Fruit fly (Drosophila melanogaster): ENCODE results near the gene CG14105.

DNA sequence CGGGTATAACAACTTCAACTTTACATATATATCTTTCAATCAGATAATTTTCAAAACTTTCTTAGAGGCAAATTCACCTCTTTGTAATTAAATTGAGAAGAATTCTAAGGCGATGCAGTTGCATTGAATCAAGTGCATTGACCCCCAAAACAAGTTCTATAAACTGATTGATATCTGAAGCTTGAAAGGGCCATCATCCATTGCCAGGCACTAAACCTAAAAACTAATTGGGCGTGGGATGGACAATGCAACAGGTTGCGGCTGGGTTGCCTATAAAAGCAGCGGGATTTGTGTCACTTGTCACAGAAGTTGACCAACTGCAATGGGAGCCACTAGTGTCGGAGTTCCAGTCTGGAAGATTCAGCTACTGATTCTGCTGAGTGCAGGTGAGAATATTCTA lies 42.0 kb downstream of the CG14105 start, which contains the start of gene CG14110:
- TF ChIP-seq CG8301 (tag; optimal IDR thresholded peaks at IDR 0.05): no peak
- no peak for TF ChIP-seq CG9948 (tag; optimal IDR thresholded peaks at IDR 0.05)
- no peak for TF ChIP-seq CG32121 (GFP tag; IDR thresholded peaks at IDR 0.05)
- TF ChIP-seq CG12605 (GFP tag; IDR thresholded peaks at IDR 0.05): no peak
- TF ChIP-seq Pif1A (GFP tag; optimal IDR thresholded peaks at IDR 0.05): no peak
